Worm (Caenorhabditis elegans) whole organism, midembryonic: Measurements from ENCODE around the gene fbxa-182.
A peak's percentile ranks its signal among the peaks of the same experiment; 100 is the strongest.

ENCODE experiments used
- T22C8.4 ChIP-seq: fragments of 200-800 bp; sonication (Bioruptor generic); IDR thresholded peaks from 2 replicates; pipeline ENCODE4 v1.3.6; 2022; ENCODE audit warnings: missing genetic modification characterization, missing compliant biosample characterization
- cog-1 ChIP-seq: sonication (generic microtip); optimal IDR thresholded peaks from 2 replicates; lab custom pipeline; 2016; ENCODE audit warnings: missing genetic modification characterization, missing compliant biosample characterization
- flt-1 ChIP-seq: fragments of 200-800 bp; sonication (Bioruptor generic); IDR thresholded peaks from 2 replicates; pipeline ENCODE4 v1.3.6; 2022; ENCODE audit warnings: missing genetic modification characterization, missing compliant biosample characterization
- klf-2 ChIP-seq: fragments of 200-800 bp; sonication (Bioruptor generic); conservative IDR thresholded peaks from 2 replicates; pipeline ENCODE4 v1.3.6; 2022; ENCODE audit warnings: missing genetic modification reagents, missing genetic modification characterization, missing compliant biosample characterization
- med-1 ChIP-seq: sonication (generic microtip); optimal IDR thresholded peaks from 2 replicates; lab custom pipeline; 2017; ENCODE audit warnings: missing genetic modification characterization, mild to moderate bottlenecking, missing compliant biosample characterization, antibody characterized with exemption, missing genetic modification reagents; ENCODE audit not compliant: insufficient read depth
- ref-1 ChIP-seq: fragments of 200-800 bp; sonication (Bioruptor generic); conservative IDR thresholded peaks from 2 replicates; pipeline ENCODE4 v1.3.6; 2022; ENCODE audit warnings: missing genetic modification reagents, missing genetic modification characterization, missing compliant biosample characterization
- tab-1 ChIP-seq: fragments of 200-800 bp; sonication (Bioruptor generic); IDR thresholded peaks from 2 replicates; pipeline ENCODE4 v1.3.6; 2022; ENCODE audit warnings: missing genetic modification characterization, missing compliant biosample characterization
- ztf-23 ChIP-seq: fragments of 200-800 bp; sonication (Bioruptor generic); IDR thresholded peaks from 2 replicates; pipeline ENCODE4 v1.3.6; 2022; ENCODE audit warnings: missing genetic modification reagents, missing genetic modification characterization, missing compliant biosample characterization
- ztf-29 ChIP-seq: fragments of 200-800 bp; sonication (Bioruptor generic); IDR thresholded peaks from 2 replicates; pipeline ENCODE4 v1.3.6; 2022; ENCODE audit warnings: missing genetic modification reagents, missing genetic modification characterization, missing compliant biosample characterization

The fbxa-182 gene

DNA sequence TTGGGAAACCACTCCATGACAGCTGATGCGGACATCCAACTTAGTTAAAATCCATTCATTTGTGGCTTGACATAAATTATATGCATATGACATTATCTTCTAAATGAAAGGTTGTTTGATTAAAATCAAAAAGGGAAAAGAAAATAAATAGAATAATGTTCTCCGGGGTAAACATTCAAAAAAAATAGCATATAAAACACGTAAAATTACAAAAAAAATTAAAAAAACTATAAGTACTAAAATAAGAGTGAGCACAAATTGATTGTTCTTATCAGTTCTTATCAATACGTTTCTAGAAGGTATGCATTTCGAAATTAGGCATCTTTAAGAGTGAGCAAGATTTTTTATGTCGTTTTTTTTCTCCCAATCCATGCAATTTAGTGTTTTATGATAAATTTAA lies at the start of gene fbxa-182:
fbxa-182 (minus strand) TSS at position 101 of the 400 bp plus-strand sequence.
- no peak for TF ChIP-seq ztf-29 (GFP tag; lab: Robert Waterston, UW)
- no peak for TF ChIP-seq T22C8.4 (GFP tag; lab: Robert Waterston, UW)
- no peak for TF ChIP-seq klf-2 (GFP tag; lab: Robert Waterston, UW)
- no peak for TF ChIP-seq cog-1
- TF ChIP-seq tab-1 = no peak
- TF ChIP-seq flt-1 (GFP tag; lab: Robert Waterston, UW) = no peak
- TF ChIP-seq med-1 (GFP tag; lab: Kevin White, UChicago) = no peak
- no peak for TF ChIP-seq ref-1 (GFP tag; lab: Robert Waterston, UW)
- no peak for TF ChIP-seq ztf-23 (GFP tag; lab: Robert Waterston, UW)

ce11 chrII:2458881-2459280 lies 46.3 kb upstream of the fbxa-182 start, which contains the start of gene pqn-42:
pqn-42 (minus strand) TSS chrII:2458981.
- TF ChIP-seq ztf-29 (GFP tag; lab: Robert Waterston, UW) = no peak
- TF ChIP-seq ref-1 (GFP tag; lab: Robert Waterston, UW) = no peak
- TF ChIP-seq tab-1 = no peak
- no peak for TF ChIP-seq klf-2 (GFP tag; lab: Robert Waterston, UW)
- no peak for TF ChIP-seq flt-1 (GFP tag; lab: Robert Waterston, UW)
- TF ChIP-seq T22C8.4 (GFP tag; lab: Robert Waterston, UW) = no peak
- TF ChIP-seq cog-1 = no peak
- no peak for TF ChIP-seq ztf-23 (GFP tag; lab: Robert Waterston, UW)
- TF ChIP-seq med-1 (GFP tag; lab: Kevin White, UChicago) = no peak

ce11 chrII:2456973-2457372 lies 44.4 kb upstream of the fbxa-182 start:
- no peak for TF ChIP-seq T22C8.4 (GFP tag; lab: Robert Waterston, UW)
- TF ChIP-seq med-1 (GFP tag; lab: Kevin White, UChicago) = no peak

DNA sequence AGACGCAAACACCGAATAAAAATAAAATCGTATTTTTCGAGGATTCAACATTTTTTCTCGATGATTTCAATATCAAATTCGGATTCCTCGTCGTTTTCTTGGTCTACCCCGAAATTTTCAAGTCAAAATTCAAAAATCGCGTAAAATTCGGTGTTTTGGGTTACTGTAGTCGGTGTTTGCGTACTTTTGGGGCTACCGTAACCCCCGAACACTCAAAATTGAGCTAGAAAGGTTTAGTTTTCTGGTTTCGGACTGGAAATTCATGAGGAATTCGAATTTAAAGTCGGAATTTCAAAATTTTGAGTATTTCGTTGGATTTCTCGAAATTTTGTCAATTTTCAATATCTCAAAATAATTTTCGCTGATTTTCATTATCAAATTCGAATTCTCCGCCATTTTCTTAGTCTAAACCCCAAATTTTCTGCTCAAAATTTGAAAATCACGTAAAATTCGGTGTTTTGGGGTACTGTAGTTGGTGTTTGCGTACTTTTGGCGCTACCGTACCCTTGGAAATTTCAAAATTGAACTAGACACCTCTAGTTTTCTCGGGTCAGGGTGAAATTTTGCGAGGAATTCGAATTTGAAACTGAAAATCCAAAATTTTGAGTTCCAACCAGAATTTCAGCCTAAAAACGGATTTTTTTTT lies 43.5 kb upstream of the fbxa-182 start:
- TF ChIP-seq ztf-23 (GFP tag; lab: Robert Waterston, UW) (no peak), med-1 (GFP tag; lab: Kevin White, UChicago) (no peak)

ce11 chrII:2454822-2455221 lies 42.3 kb upstream of the fbxa-182 start:
- TF ChIP-seq ztf-29 (GFP tag; lab: Robert Waterston, UW) (no peak), tab-1 (no peak), flt-1 (GFP tag; lab: Robert Waterston, UW) (no peak), klf-2 (GFP tag; lab: Robert Waterston, UW) (no peak), ref-1 (GFP tag; lab: Robert Waterston, UW) (no peak), ztf-23 (GFP tag; lab: Robert Waterston, UW) (no peak), T22C8.4 (GFP tag; lab: Robert Waterston, UW) (no peak), cog-1 (no peak), med-1 (GFP tag; lab: Kevin White, UChicago) (no peak)

ce11 chrII:2452492-2452891 lies 39.9 kb upstream of the fbxa-182 start:
- TF ChIP-seq klf-2 (GFP tag; lab: Robert Waterston, UW) = peak; percentile 50; the same call in 1 of the 2 replicates
- no peak for TF ChIP-seq cog-1

DNA sequence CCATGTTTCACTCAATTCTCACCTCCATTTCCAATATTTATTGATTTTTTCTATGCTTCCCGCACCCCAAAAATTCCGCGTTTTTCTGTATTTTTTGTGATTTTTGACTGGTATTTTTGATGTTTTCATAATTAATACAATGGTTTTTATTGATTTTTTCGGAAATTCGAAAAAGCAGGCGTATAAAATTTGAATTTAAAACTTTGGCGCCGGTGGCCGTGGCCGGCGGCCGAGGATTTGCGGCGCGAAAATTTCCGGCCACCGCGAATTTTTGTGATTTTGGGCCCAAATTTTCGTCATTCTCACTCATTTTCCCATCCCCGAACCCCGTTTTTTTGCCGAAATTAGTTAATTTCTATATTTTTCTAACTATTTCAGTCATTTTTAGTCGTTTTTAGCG lies 38.4 kb upstream of the fbxa-182 start:
- TF ChIP-seq tab-1 = no peak
- TF ChIP-seq flt-1 (GFP tag; lab: Robert Waterston, UW) = no peak
- peak; percentile 48 for TF ChIP-seq T22C8.4 (GFP tag; lab: Robert Waterston, UW)
- no peak for TF ChIP-seq cog-1
- TF ChIP-seq klf-2 (GFP tag; lab: Robert Waterston, UW) = 0 out of 2 replicates have a peak, but pooled peaks have one; percentile 34

ce11 chrII:2446727-2447126 lies 34.2 kb upstream of the fbxa-182 start:
- no peak for TF ChIP-seq ref-1 (GFP tag; lab: Robert Waterston, UW)
- TF ChIP-seq tab-1 = no peak
- TF ChIP-seq T22C8.4 (GFP tag; lab: Robert Waterston, UW) = no peak
- no peak for TF ChIP-seq cog-1
- TF ChIP-seq ztf-23 (GFP tag; lab: Robert Waterston, UW) = no peak
- no peak for TF ChIP-seq ztf-29 (GFP tag; lab: Robert Waterston, UW)
- no peak for TF ChIP-seq flt-1 (GFP tag; lab: Robert Waterston, UW)
- no peak for TF ChIP-seq klf-2 (GFP tag; lab: Robert Waterston, UW)
- no peak for TF ChIP-seq med-1 (GFP tag; lab: Kevin White, UChicago)

- TF ChIP-seq cog-1 = no peak
- no peak for TF ChIP-seq klf-2 (GFP tag; lab: Robert Waterston, UW)
- no peak for TF ChIP-seq tab-1
- no peak for TF ChIP-seq ref-1 (GFP tag; lab: Robert Waterston, UW)
- no peak for TF ChIP-seq flt-1 (GFP tag; lab: Robert Waterston, UW)
- no peak for TF ChIP-seq T22C8.4 (GFP tag; lab: Robert Waterston, UW)
- TF ChIP-seq ztf-29 (GFP tag; lab: Robert Waterston, UW) = no peak
- no peak for TF ChIP-seq ztf-23 (GFP tag; lab: Robert Waterston, UW)
- no peak for TF ChIP-seq med-1 (GFP tag; lab: Kevin White, UChicago)
Measured at ce11 chrII:2445164-2445563, 32.6 kb upstream of the fbxa-182 start.

DNA sequence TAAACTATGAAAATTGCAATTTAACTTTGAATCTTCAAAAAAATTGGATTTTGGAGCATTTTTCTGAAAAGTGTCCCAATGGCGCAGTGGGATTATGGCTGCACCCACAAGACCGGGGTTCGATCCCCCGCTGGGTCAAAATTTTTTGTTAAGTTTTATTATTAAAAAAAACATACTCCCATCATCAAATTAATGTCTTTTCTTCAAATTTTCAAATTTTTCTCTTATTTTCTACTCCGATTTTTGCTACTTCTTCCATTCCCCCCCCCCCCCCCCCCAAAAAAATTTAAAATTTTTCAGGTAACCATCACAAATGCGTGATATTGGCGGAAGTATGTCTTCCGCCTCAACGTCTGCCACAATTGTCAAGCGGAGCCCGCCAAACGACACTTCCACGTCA lies 30.4 kb upstream of the fbxa-182 start, which contains the start of gene vab-19:
vab-19 (plus strand) TSS at position 301 of the 400 bp plus-strand sequence.
- TF ChIP-seq T22C8.4 (GFP tag; lab: Robert Waterston, UW) (no peak), klf-2 (GFP tag; lab: Robert Waterston, UW) (no peak), tab-1 (no peak)
